Fruit fly (Drosophila melanogaster): Measurements from ENCODE around the gene mys.

The mys gene

DNA sequence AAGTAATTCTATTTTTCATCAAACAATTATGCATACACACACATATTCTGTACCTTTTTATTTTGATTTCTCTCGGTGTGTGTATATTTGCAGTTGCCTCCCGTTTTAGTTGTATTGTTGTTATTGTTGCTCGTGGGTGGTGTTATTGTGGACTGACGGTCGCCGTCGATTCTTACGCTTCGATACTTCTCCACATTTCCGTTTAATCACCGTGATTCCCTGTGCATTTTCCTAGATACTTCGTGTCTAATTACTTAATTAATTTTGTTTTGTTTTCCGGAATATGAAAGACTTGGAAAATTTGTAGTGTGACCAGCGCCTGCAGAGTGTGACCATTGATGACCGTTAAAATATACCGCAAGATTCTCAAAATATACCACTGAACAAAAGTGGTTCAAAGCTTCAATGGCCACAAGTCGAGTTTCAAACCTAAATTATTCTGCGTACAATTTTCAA lies 32.3 kb downstream of the mys start, which contains the start of gene UbcE2H:
Gene UbcE2H, minus strand, starts transcription at position 343 of the 456 bp plus-strand sequence.
- TF ChIP-seq psq (optimal IDR thresholded peaks at IDR 0.05) (no peak), h (optimal IDR thresholded peaks at IDR 0.05) (no peak), Sin3A (optimal IDR thresholded peaks at IDR 0.05) (no peak), Myc (optimal IDR thresholded peaks at IDR 0.05) (no peak), insv (optimal IDR thresholded peaks at IDR 0.05) (no peak), ttk (optimal IDR thresholded peaks at IDR 0.05) (no peak)

dm6 chrX:8100026-8100825 lies 38.8 kb downstream of the mys start:
- no peak for TF ChIP-seq ttk (optimal IDR thresholded peaks at IDR 0.05)
- TF ChIP-seq Sin3A (optimal IDR thresholded peaks at IDR 0.05) = no peak
- TF ChIP-seq Myc (optimal IDR thresholded peaks at IDR 0.05) = no peak

dm6 chrX:8100826-8101079 lies 39.3 kb downstream of the mys start:
- TF ChIP-seq ttk (optimal IDR thresholded peaks at IDR 0.05) = no peak
- no peak for TF ChIP-seq h (optimal IDR thresholded peaks at IDR 0.05)
- no peak for TF ChIP-seq Sin3A (optimal IDR thresholded peaks at IDR 0.05)
- no peak for TF ChIP-seq insv (optimal IDR thresholded peaks at IDR 0.05)
- no peak for TF ChIP-seq Myc (optimal IDR thresholded peaks at IDR 0.05)
- TF ChIP-seq psq (optimal IDR thresholded peaks at IDR 0.05) = no peak

DNA sequence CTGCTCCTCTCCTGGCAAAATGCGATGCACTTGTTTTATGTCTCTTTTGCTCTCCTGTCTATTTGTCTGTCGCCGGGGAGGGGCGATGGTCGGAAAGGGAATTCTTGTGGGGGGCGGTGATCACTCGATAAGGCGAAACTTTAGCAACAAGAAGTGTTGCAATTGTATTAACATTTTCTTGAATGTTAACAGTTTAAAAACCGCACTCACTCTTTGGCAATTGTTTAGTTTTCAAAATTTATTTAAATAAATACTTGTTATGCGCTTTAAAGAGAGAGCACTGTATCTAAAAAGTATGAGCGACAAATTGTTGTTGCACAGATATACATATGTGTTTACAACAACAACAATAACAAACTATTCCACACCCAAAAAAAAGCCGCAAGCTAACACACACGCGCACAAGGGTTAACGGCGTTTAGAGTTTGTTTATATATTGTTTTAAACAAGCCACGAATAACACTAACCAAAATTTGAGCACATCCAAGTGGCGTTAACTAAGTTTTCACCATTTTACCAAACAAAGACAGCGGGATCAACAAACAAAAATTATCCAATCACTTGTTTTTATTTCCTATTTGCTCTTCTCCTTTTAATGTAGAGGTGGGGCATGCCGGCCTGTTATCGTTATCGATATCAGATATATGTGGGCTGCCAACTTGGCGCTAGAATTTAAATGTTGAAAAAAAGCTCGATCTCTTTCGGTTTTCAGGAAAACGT lies 40.2 kb downstream of the mys start, which contains the start of gene CG2258:
Gene CG2258, minus strand, starts transcription at position 617 of the 720 bp plus-strand sequence.
- TF ChIP-seq psq (optimal IDR thresholded peaks at IDR 0.05) (no peak), h (optimal IDR thresholded peaks at IDR 0.05) (no peak), Sin3A (optimal IDR thresholded peaks at IDR 0.05) (no peak), Myc (optimal IDR thresholded peaks at IDR 0.05) (no peak), insv (optimal IDR thresholded peaks at IDR 0.05) (no peak), ttk (optimal IDR thresholded peaks at IDR 0.05) (no peak)

DNA sequence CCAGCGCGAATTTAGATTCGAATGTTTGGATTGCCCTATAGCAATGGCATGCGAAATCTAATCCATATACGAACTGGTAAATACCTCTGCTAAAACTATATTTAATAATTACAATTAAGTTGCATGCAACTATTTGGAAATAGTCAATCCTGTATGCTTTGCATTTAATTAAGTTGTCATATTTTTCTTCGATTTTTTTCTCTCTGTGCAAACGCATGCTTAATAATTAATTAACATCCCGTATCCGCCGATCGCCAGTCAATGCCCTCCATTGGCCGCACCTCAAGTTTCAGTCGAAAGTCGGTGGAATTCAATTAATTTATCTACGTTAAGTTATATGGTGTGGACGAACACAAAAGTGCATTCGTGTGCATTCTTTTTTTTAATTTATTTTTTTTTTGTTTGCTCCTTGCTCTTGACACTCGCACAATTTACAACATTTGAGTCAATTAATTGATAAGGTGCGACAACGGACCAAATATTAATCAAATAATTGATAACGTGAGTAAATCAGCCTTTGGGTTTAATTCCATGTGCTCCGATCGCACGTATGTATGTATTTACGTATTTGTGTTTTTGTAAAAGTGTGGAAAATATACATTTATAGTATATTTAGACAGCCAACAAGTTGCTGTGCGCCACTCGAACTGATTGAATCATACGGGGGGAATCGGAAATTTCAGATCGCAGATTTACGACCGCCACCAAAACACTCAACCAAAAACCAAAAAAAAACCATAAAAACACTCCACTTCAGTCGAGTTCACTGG lies 45.0 kb downstream of the mys start:
- no peak for TF ChIP-seq ttk (optimal IDR thresholded peaks at IDR 0.05)
- TF ChIP-seq Sin3A (optimal IDR thresholded peaks at IDR 0.05) = no peak
- TF ChIP-seq Myc (optimal IDR thresholded peaks at IDR 0.05) = no peak
- no peak for TF ChIP-seq psq (optimal IDR thresholded peaks at IDR 0.05)
- TF ChIP-seq h (optimal IDR thresholded peaks at IDR 0.05) = no peak
- TF ChIP-seq insv (optimal IDR thresholded peaks at IDR 0.05) = no peak

DNA sequence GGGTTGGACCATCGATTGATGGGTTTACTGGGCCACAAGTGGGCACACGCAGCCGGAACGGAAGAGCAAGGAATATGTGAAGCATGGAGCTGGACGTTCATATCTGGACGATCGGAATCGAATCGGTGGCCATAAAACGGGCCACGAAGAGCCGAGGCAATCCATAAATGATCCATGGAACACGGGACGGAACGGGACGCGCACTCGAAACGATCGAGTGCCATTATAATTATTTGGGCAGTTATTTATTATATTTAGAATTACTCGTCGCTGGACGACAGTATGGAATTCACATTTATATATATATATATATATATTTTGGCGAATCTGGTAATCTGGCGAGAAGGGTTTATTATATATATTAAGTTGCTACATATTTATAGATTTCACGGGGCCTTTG lies 46.5 kb downstream of the mys start:
- TF ChIP-seq h (optimal IDR thresholded peaks at IDR 0.05) = no peak
- TF ChIP-seq Myc (optimal IDR thresholded peaks at IDR 0.05) = no peak
- TF ChIP-seq insv (optimal IDR thresholded peaks at IDR 0.05) = no peak
- no peak for TF ChIP-seq ttk (optimal IDR thresholded peaks at IDR 0.05)
- no peak for TF ChIP-seq Sin3A (optimal IDR thresholded peaks at IDR 0.05)
- TF ChIP-seq psq (optimal IDR thresholded peaks at IDR 0.05) = no peak

- TF ChIP-seq Sin3A (optimal IDR thresholded peaks at IDR 0.05) = no peak
Measured at dm6 chrX:8110984-8111383, 49.5 kb downstream of the mys start.

- TF ChIP-seq Myc (optimal IDR thresholded peaks at IDR 0.05) (no peak), insv (optimal IDR thresholded peaks at IDR 0.05) (no peak), Sin3A (optimal IDR thresholded peaks at IDR 0.05) (no peak), h (optimal IDR thresholded peaks at IDR 0.05) (no peak), ttk (optimal IDR thresholded peaks at IDR 0.05) (no peak), psq (optimal IDR thresholded peaks at IDR 0.05) (no peak)
Measured at dm6 chrX:8112715-8113114, 51.3 kb downstream of the mys start.

DNA sequence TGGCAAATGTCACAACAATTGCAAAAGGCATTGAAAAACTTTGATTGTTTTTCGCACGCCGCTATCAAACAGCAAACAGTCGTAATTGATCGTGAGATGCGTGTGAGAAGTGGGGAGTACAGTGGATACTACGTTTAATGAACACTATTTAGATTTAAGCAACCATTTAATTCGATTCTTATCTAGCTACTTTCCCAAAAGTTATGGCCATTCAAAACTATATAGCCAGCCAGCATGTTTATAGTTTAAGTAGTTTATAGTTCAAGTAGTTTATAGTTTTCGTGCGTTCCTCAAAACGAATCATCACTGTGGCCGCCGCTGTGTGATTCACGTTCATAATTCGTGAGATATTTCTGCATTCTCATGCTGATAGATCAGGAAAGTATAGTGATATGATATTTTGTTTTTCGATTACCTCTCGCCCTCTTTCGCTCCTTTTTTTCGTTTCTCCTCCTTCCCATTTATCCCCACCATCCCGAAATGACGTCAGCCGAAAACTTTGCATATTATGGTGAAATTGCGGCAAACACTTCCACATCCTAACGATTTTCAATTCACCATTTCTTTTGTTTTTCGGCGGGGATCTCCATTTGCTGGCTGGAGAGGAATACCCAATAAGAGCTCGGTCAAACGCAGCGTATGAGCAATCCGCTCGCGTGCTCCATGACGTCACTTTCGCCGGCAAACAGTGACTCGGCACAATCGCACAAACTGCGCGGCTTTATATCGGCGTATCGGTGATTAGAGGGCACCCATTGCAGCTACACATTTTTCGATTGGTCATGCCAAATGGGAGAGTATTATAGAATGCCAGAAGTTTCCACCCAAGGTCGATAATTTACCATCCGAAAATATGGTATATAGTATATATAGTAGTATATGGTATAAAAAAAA lies 52.2 kb downstream of the mys start:
- TF ChIP-seq Sin3A (optimal IDR thresholded peaks at IDR 0.05) = no peak
- no peak for TF ChIP-seq psq (optimal IDR thresholded peaks at IDR 0.05)
- no peak for TF ChIP-seq insv (optimal IDR thresholded peaks at IDR 0.05)
- TF ChIP-seq ttk (optimal IDR thresholded peaks at IDR 0.05) = no peak
- no peak for TF ChIP-seq Myc (optimal IDR thresholded peaks at IDR 0.05)
- TF ChIP-seq h (optimal IDR thresholded peaks at IDR 0.05) = no peak

DNA sequence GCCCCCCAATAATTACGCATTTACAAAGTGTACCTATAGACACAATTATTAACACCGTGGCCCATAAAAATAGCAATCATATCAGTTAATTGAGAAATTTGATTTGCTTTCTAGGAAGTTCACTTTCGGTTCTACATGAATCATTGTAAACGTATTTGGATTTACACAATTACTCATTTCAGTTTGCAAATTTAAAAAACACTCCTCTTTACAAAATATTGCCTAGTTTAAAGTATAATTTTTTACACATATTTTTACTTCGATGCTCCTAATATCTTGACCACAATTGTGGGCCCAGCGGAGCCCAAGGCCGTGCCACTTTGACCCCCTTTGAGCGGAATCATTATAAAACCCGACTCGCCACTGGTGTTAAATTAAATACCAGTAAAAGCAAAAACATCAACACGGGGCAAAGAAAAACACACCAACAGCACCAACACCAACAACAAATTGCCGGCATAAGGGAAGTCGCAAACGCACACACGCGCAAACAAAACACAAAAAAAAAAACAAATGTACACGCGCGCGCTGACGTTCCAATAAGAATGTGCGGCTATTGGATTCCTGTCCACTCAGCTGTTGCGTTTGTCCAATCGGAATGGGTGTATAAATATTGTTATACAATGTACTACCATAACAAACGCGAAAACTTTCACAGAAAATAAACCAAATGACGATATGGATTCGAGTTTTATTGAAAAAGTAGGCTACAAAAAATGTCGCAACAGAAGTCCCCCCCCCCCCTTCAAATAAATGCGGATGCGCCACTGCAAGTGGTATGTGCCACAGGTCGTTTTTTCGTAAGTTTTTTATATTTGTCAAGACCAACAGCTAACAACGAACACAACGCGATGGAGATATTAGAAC lies 53.3 kb downstream of the mys start:
- TF ChIP-seq Myc (optimal IDR thresholded peaks at IDR 0.05) (no peak), psq (optimal IDR thresholded peaks at IDR 0.05) (no peak), h (optimal IDR thresholded peaks at IDR 0.05) (no peak), insv (optimal IDR thresholded peaks at IDR 0.05) (no peak), ttk (optimal IDR thresholded peaks at IDR 0.05) (no peak), Sin3A (optimal IDR thresholded peaks at IDR 0.05) (no peak)

dm6 chrX:8115343-8115676 lies 53.9 kb downstream of the mys start:
- TF ChIP-seq ttk (optimal IDR thresholded peaks at IDR 0.05) (no peak), Myc (optimal IDR thresholded peaks at IDR 0.05) (no peak), psq (optimal IDR thresholded peaks at IDR 0.05) (no peak), insv (optimal IDR thresholded peaks at IDR 0.05) (no peak), Sin3A (optimal IDR thresholded peaks at IDR 0.05) (no peak), h (optimal IDR thresholded peaks at IDR 0.05) (no peak)
